Fruit fly (Drosophila melanogaster): ENCODE measurements around the gene CG10431.
A peak's percentile ranks its signal among the peaks of the same experiment; 100 is the strongest.

CG10431 gene

dm6 chr2L:18967897-18968296, 6.6 kb upstream of the CG10431 start:
- no peak for TF ChIP-seq CG6808 (GFP tag; optimal IDR thresholded peaks at IDR 0.05)
- TF ChIP-seq CG8119 (GFP tag; IDR thresholded peaks at IDR 0.05): no peak
- TF ChIP-seq vri (GFP tag; optimal IDR thresholded peaks at IDR 0.05): peak; percentile 1
- TF ChIP-seq CG32006 (GFP tag; optimal IDR thresholded peaks at IDR 0.05): no peak

- TF ChIP-seq svp (GFP tag): peak; percentile 65
- TF ChIP-seq CG1621 (tag; optimal IDR thresholded peaks at IDR 0.05): no peak
- TF ChIP-seq CG34406 (GFP tag; optimal IDR thresholded peaks at IDR 0.05): no peak
- TF ChIP-seq Smox (GFP tag; optimal IDR thresholded peaks at IDR 0.05): peak; percentile 28
- TF ChIP-seq pdm3 (GFP tag; optimal IDR thresholded peaks at IDR 0.05): peak; percentile 38
- TF ChIP-seq CG10669 (GFP tag; optimal IDR thresholded peaks at IDR 0.05): no peak
- peak; percentile 58 for TF ChIP-seq CG31627 (GFP tag; optimal IDR thresholded peaks at IDR 0.05)
- peak; percentile 7 for TF ChIP-seq cyc (GFP tag; optimal IDR thresholded peaks at IDR 0.05)
- TF ChIP-seq Gug (GFP tag; IDR thresholded peaks at IDR 0.05): no peak
- TF ChIP-seq CG6854 (GFP tag; optimal IDR thresholded peaks at IDR 0.05): peak; percentile 38
- peak; percentile 46 for TF ChIP-seq Hr39 (GFP tag; optimal IDR thresholded peaks at IDR 0.05)
- TF ChIP-seq topi (GFP tag; optimal IDR thresholded peaks at IDR 0.05): peak; percentile 47
- TF ChIP-seq Hr4 (GFP tag; optimal IDR thresholded peaks at IDR 0.05): peak; percentile 31
- TF ChIP-seq Blimp-1 (GFP tag; optimal IDR thresholded peaks at IDR 0.05): peak; percentile 11
- peak; percentile 71 for TF ChIP-seq Eip78C (GFP tag)
- no peak for TF ChIP-seq Sox15 (GFP tag; optimal IDR thresholded peaks at IDR 0.05)
- TF ChIP-seq fkh (GFP tag; optimal IDR thresholded peaks at IDR 0.05): peak; percentile 86
- TF ChIP-seq esn (GFP tag; optimal IDR thresholded peaks at IDR 0.05): peak; percentile 55
- TF ChIP-seq achi (GFP tag; optimal IDR thresholded peaks at IDR 0.05): peak; percentile 55
- peak; percentile 72 for TF ChIP-seq Sox14 (GFP tag; optimal IDR thresholded peaks at IDR 0.05)
- TF ChIP-seq vri (GFP tag; optimal IDR thresholded peaks at IDR 0.05): peak; percentile 40
- no peak for TF ChIP-seq CG32006 (GFP tag; optimal IDR thresholded peaks at IDR 0.05)
- peak; percentile 36 for TF ChIP-seq Eip75B (GFP tag; optimal IDR thresholded peaks at IDR 0.05)
- peak; percentile 25; the same call in 1 of the 2 replicates for TF ChIP-seq CG15336 (GFP tag; IDR thresholded peaks at IDR 0.05)
- TF ChIP-seq Met (GFP tag; optimal IDR thresholded peaks at IDR 0.05): peak; percentile 44
- TF ChIP-seq CG3032 (tag; optimal IDR thresholded peaks at IDR 0.05): peak; percentile 47
- no peak for TF ChIP-seq CG6808 (GFP tag; optimal IDR thresholded peaks at IDR 0.05)
- TF ChIP-seq ss (GFP tag; optimal IDR thresholded peaks at IDR 0.05): no peak
- TF ChIP-seq CG6276 (GFP tag; optimal IDR thresholded peaks at IDR 0.05): no peak
- peak; percentile 46 for TF ChIP-seq Ets21C (GFP tag; optimal IDR thresholded peaks at IDR 0.05)
- TF ChIP-seq CG6792 (GFP tag; optimal IDR thresholded peaks at IDR 0.05): peak; percentile 8
- TF ChIP-seq CG10631 (GFP tag; optimal IDR thresholded peaks at IDR 0.05): no peak
- TF ChIP-seq CG9139 (GFP tag; optimal IDR thresholded peaks at IDR 0.05): no peak
- peak; percentile 24 for TF ChIP-seq CG3919 (GFP tag; optimal IDR thresholded peaks at IDR 0.05)
- no peak for TF ChIP-seq CG8319 (GFP tag; optimal IDR thresholded peaks at IDR 0.05)
- TF ChIP-seq CG16779 (tag; optimal IDR thresholded peaks at IDR 0.05): no peak
- peak; percentile 8 for TF ChIP-seq Ets96B (tag; optimal IDR thresholded peaks at IDR 0.05)
- peak; percentile 27 for TF ChIP-seq lz (GFP tag; optimal IDR thresholded peaks at IDR 0.05)
- TF ChIP-seq CG11294 (GFP tag; IDR thresholded peaks at IDR 0.05): no peak
Observed at dm6 chr2L:18968370-18969105, 6.0 kb upstream of the CG10431 start, which contains the start of the genes Nak and Tango6. Gene Nak (minus strand): TSS chr2L:18968744. Gene Tango6 (plus strand): TSS chr2L:18969028.

All from whole organism, prepupa.